Fruit fly (Drosophila melanogaster) whole organism, embryonic: Measurements from ENCODE around the gene ohgt.

Experiments used
- Ada2b ChIP-seq: fragments of 200-800 bp; sonication (Bioruptor generic); IDR thresholded peaks from 2 replicates; pipeline ENCODE4 v1.3.6; 2022; ENCODE audit warnings: missing biosample characterization, missing genetic modification characterization
- Antp ChIP-seq: fragments of 200-800 bp; sonication (Bioruptor generic); optimal IDR thresholded peaks from 3 replicates; lab custom pipeline; 2016; ENCODE audit warnings: missing biosample characterization, missing genetic modification characterization
- BtbVII ChIP-seq: fragments of 200-800 bp; sonication (Bioruptor generic); optimal IDR thresholded peaks from 3 replicates; lab custom pipeline; 2017; ENCODE audit warnings: missing biosample characterization, mild to moderate bottlenecking, missing genetic modification characterization
- CG10979 ChIP-seq: fragments of 200-800 bp; sonication (Bioruptor generic); optimal IDR thresholded peaks from 2 replicates; lab custom pipeline; 2018; ENCODE audit warnings: missing biosample characterization, mild to moderate bottlenecking, missing genetic modification characterization, moderate library complexity
- CG11504 ChIP-seq: fragments of 200-800 bp; sonication (Bioruptor generic); optimal IDR thresholded peaks from 3 replicates; lab custom pipeline; 2019; ENCODE audit warnings: missing biosample characterization, mild to moderate bottlenecking, missing genetic modification characterization, moderate library complexity
- CG12942 ChIP-seq: fragments of 200-800 bp; sonication (Bioruptor generic); optimal IDR thresholded peaks from 3 replicates; lab custom pipeline; 2016; ENCODE audit warnings: missing biosample characterization, missing genetic modification characterization
- CG14441 ChIP-seq: fragments of 200-800 bp; sonication (Bioruptor generic); IDR thresholded peaks from 2 replicates; pipeline ENCODE4 v1.3.6; 2022; ENCODE audit warnings: missing biosample characterization, missing genetic modification characterization
- CG14667 ChIP-seq: fragments of 200-800 bp; sonication (Bioruptor generic); IDR thresholded peaks from 2 replicates; pipeline ENCODE4 v1.3.6; 2022; ENCODE audit warnings: missing biosample characterization, missing genetic modification characterization
- CG17829 ChIP-seq: fragments of 200-800 bp; optimal IDR thresholded peaks from 2 replicates; lab custom pipeline; 2019; ENCODE audit warnings: missing biosample characterization, mild to moderate bottlenecking, missing genetic modification characterization, moderate library complexity
- CG1792 ChIP-seq: fragments of 200-800 bp; sonication (Bioruptor generic); optimal IDR thresholded peaks from 2 replicates; lab custom pipeline; 2016; ENCODE audit warnings: missing biosample characterization, missing genetic modification characterization
- CG2202 ChIP-seq: fragments of 200-800 bp; sonication (Bioruptor generic); optimal IDR thresholded peaks from 2 replicates; lab custom pipeline; 2018; ENCODE audit warnings: missing biosample characterization, mild to moderate bottlenecking, missing genetic modification characterization
- CG31365 ChIP-seq: fragments of 200-800 bp; sonication (Bioruptor generic); optimal IDR thresholded peaks from 2 replicates; lab custom pipeline; 2018; ENCODE audit warnings: missing biosample characterization, mild to moderate bottlenecking, missing genetic modification characterization
- CG34376 ChIP-seq: fragments of 200-800 bp; sonication (Bioruptor generic); optimal IDR thresholded peaks from 2 replicates; lab custom pipeline; 2018; ENCODE audit warnings: missing biosample characterization, mild to moderate bottlenecking, missing genetic modification characterization
- CG3726 ChIP-seq: fragments of 200-800 bp; sonication (Bioruptor generic); IDR thresholded peaks from 3 replicates; pipeline ENCODE4, ENCODE4 v1.3.6; 2022; ENCODE audit warnings: missing biosample characterization, missing genetic modification characterization
- CG4707 ChIP-seq: fragments of 200-800 bp; sonication (Bioruptor generic); optimal IDR thresholded peaks from 2 replicates; lab custom pipeline; 2018; ENCODE audit warnings: missing biosample characterization, mild to moderate bottlenecking, missing genetic modification characterization, moderate library complexity
- CG6813 ChIP-seq: fragments of 200-800 bp; sonication (Bioruptor generic); optimal IDR thresholded peaks from 2 replicates; lab custom pipeline; 2017; ENCODE audit warnings: missing biosample characterization, missing genetic modification characterization, mild to moderate bottlenecking, moderate library complexity, missing genetic modification reagents
- CG7372 ChIP-seq: fragments of 200-800 bp; sonication (Bioruptor generic); IDR thresholded peaks from 2 replicates; pipeline ENCODE4 v1.3.6; 2022; ENCODE audit warnings: missing biosample characterization, missing genetic modification characterization
- D ChIP-seq, 2 experiments: fragments of 200-800 bp in 1 of 2; fragments of >200 bp in 1 of 2; sonication (Bioruptor generic) in 1 of 2; optimal IDR thresholded peaks; 2 replicates in 1 of 2; 3 replicates in 1 of 2; lab custom pipeline; 2017; ENCODE audit warnings: mild to moderate bottlenecking in 1 of 2, missing biosample characterization in 1 of 2, missing genetic modification characterization in 1 of 2, missing genetic modification reagents in 1 of 2
- Dbx ChIP-seq: fragments of 200-800 bp; sonication (Bioruptor generic); IDR thresholded peaks from 3 replicates; pipeline ENCODE4 v1.3.6; 2022; ENCODE audit warnings: missing biosample characterization, missing genetic modification characterization
- Dip3 ChIP-seq: fragments of 200-800 bp; sonication (Bioruptor generic); optimal IDR thresholded peaks from 3 replicates; lab custom pipeline; 2016; ENCODE audit warnings: missing biosample characterization, missing genetic modification characterization
- Eip74EF ChIP-seq, 2 experiments: fragments of 200-800 bp in 1 of 2; fragments of >200 bp in 1 of 2; sonication (Bioruptor generic) in 1 of 2; optimal IDR thresholded peaks; 2 replicates each; lab custom pipeline; 2017 to 2019; ENCODE audit warnings: missing biosample characterization in 2 of 2, missing genetic modification characterization in 2 of 2, mild to moderate bottlenecking in 1 of 2, moderate library complexity in 1 of 2
- Hey ChIP-seq: fragments of 200-800 bp; sonication (Bioruptor generic); optimal IDR thresholded peaks from 3 replicates; lab custom pipeline; 2018; ENCODE audit warnings: missing biosample characterization, mild to moderate bottlenecking, missing genetic modification characterization
- Hmr ChIP-seq: fragments of 200-800 bp; sonication (Bioruptor generic); optimal IDR thresholded peaks from 3 replicates; lab custom pipeline; 2017; ENCODE audit warnings: mild to moderate bottlenecking, missing biosample characterization, missing genetic modification reagents, missing genetic modification characterization
- Hr39 ChIP-seq: fragments of >200 bp; optimal IDR thresholded peaks from 2 replicates; lab custom pipeline; 2017
- Hr78 ChIP-seq, 2 experiments: fragments of 200-800 bp in 1 of 2; fragments of >200 bp in 1 of 2; sonication (Bioruptor generic) in 1 of 2; optimal IDR thresholded peaks; 2 replicates each; lab custom pipeline; 2017 to 2019; ENCODE audit warnings: missing biosample characterization in 2 of 2, missing genetic modification characterization in 2 of 2, mild to moderate bottlenecking in 1 of 2, moderate library complexity in 1 of 2
- MBD-R2 ChIP-seq: fragments of 200-800 bp; sonication (Bioruptor generic); IDR thresholded peaks from 2 replicates; pipeline ENCODE4 v1.3.6; 2022; ENCODE audit warnings: missing biosample characterization, missing genetic modification characterization
- Nf-YC ChIP-seq: fragments of 200-800 bp; optimal IDR thresholded peaks from 3 replicates; lab custom pipeline; 2019; ENCODE audit warnings: missing biosample characterization, mild to moderate bottlenecking, missing genetic modification characterization, moderate library complexity
- Optix ChIP-seq: fragments of 200-800 bp; sonication (Bioruptor generic); IDR thresholded peaks from 3 replicates; pipeline ENCODE4 v1.3.6; 2022; ENCODE audit warnings: missing biosample characterization, missing genetic modification characterization
- Ravus ChIP-seq: fragments of 200-800 bp; sonication (Bioruptor generic); IDR thresholded peaks from 2 replicates; pipeline ENCODE4 v1.3.6; 2022; ENCODE audit warnings: missing biosample characterization, missing genetic modification characterization
- TFAM ChIP-seq: fragments of 200-800 bp; sonication (Bioruptor generic); optimal IDR thresholded peaks from 2 replicates; lab custom pipeline; 2017; ENCODE audit warnings: missing biosample characterization, missing genetic modification characterization, inconsistent platforms
- Usf ChIP-seq: fragments of 200-800 bp; sonication (Bioruptor generic); optimal IDR thresholded peaks from 2 replicates; lab custom pipeline; 2017; ENCODE audit warnings: missing genotype, missing biosample characterization, missing genetic modification characterization
- caup ChIP-seq: fragments of 200-800 bp; sonication (Bioruptor generic); optimal IDR thresholded peaks from 3 replicates; lab custom pipeline; 2017; ENCODE audit warnings: missing biosample characterization, mild to moderate bottlenecking, missing genetic modification characterization, moderate library complexity; ENCODE audit not compliant: severe bottlenecking
- chm ChIP-seq: fragments of 200-800 bp; sonication (Bioruptor generic); IDR thresholded peaks from 2 replicates; pipeline ENCODE4 v1.3.6; 2022; ENCODE audit warnings: missing biosample characterization, missing genetic modification characterization
- croc ChIP-seq: fragments of 200-800 bp; sonication (Bioruptor generic); conservative IDR thresholded peaks from 3 replicates; pipeline ENCODE4 v1.3.6; 2022; ENCODE audit warnings: missing biosample characterization, missing genetic modification characterization
- da ChIP-seq: fragments of 200-800 bp; sonication (Bioruptor generic); optimal IDR thresholded peaks from 2 replicates; lab custom pipeline; 2016; ENCODE audit warnings: missing biosample characterization, missing genetic modification characterization
- emc ChIP-seq: fragments of 200-800 bp; sonication (Bioruptor generic); optimal IDR thresholded peaks from 2 replicates; lab custom pipeline; 2016; ENCODE audit warnings: missing biosample characterization, missing genetic modification characterization
- exex ChIP-seq: fragments of 200-800 bp; sonication (Bioruptor generic); optimal IDR thresholded peaks from 4 replicates; lab custom pipeline; 2018; ENCODE audit warnings: missing biosample characterization, mild to moderate bottlenecking, missing genetic modification characterization, moderate library complexity
- gsb-n ChIP-seq: fragments of 200-800 bp; sonication (Bioruptor generic); optimal IDR thresholded peaks from 3 replicates; lab custom pipeline; 2018; ENCODE audit warnings: missing biosample characterization, mild to moderate bottlenecking, missing genetic modification characterization
- hbn ChIP-seq: fragments of 200-800 bp; sonication (Bioruptor generic); IDR thresholded peaks from 2 replicates; pipeline ENCODE4 v1.3.6; 2022; ENCODE audit warnings: missing biosample characterization, missing genetic modification characterization; ENCODE audit not compliant: partially characterized antibody
- nerfin-2 ChIP-seq: fragments of 200-800 bp; sonication (Bioruptor generic); IDR thresholded peaks from 2 replicates; pipeline ENCODE4 v1.3.6; 2022; ENCODE audit warnings: missing biosample characterization, missing genetic modification characterization; ENCODE audit not compliant: partially characterized antibody
- scrt ChIP-seq: fragments of 200-800 bp; sonication (Bioruptor generic); optimal IDR thresholded peaks from 2 replicates; lab custom pipeline; 2018; ENCODE audit warnings: missing biosample characterization, mild to moderate bottlenecking, missing genetic modification characterization, moderate library complexity
- sd ChIP-seq: fragments of 200-800 bp; sonication (Bioruptor generic); optimal IDR thresholded peaks from 3 replicates; lab custom pipeline; 2018; ENCODE audit warnings: missing biosample characterization, mild to moderate bottlenecking, missing genetic modification characterization, moderate library complexity
- sug ChIP-seq: fragments of 200-800 bp; optimal IDR thresholded peaks from 2 replicates; lab custom pipeline; 2019; ENCODE audit warnings: missing biosample characterization, mild to moderate bottlenecking, missing genetic modification characterization, moderate library complexity
- tup ChIP-seq: fragments of 200-800 bp; sonication (Bioruptor generic); optimal IDR thresholded peaks from 2 replicates; lab custom pipeline; 2016; ENCODE audit warnings: missing biosample characterization, mild to moderate bottlenecking, missing genetic modification characterization, moderate library complexity
- unc-4 ChIP-seq: fragments of 200-800 bp; sonication (Bioruptor generic); IDR thresholded peaks from 2 replicates; pipeline ENCODE4 v1.3.6; 2022; ENCODE audit warnings: missing biosample characterization, missing genetic modification characterization; ENCODE audit not compliant: partially characterized antibody
- usp ChIP-seq: fragments of >200 bp; optimal IDR thresholded peaks from 2 replicates; lab custom pipeline; 2017; ENCODE audit warnings: missing biosample characterization, missing genetic modification characterization
- wdn ChIP-seq: fragments of 200-800 bp; sonication (Bioruptor generic); IDR thresholded peaks from 2 replicates; pipeline ENCODE4 v1.3.6; 2022; ENCODE audit warnings: missing biosample characterization, missing genetic modification characterization
- zfh1 ChIP-seq: fragments of 200-800 bp; sonication (Bioruptor generic); IDR thresholded peaks from 3 replicates; pipeline ENCODE4 v1.3.6; 2022; ENCODE audit warnings: missing biosample characterization, missing genetic modification characterization

The ohgt gene

DNA sequence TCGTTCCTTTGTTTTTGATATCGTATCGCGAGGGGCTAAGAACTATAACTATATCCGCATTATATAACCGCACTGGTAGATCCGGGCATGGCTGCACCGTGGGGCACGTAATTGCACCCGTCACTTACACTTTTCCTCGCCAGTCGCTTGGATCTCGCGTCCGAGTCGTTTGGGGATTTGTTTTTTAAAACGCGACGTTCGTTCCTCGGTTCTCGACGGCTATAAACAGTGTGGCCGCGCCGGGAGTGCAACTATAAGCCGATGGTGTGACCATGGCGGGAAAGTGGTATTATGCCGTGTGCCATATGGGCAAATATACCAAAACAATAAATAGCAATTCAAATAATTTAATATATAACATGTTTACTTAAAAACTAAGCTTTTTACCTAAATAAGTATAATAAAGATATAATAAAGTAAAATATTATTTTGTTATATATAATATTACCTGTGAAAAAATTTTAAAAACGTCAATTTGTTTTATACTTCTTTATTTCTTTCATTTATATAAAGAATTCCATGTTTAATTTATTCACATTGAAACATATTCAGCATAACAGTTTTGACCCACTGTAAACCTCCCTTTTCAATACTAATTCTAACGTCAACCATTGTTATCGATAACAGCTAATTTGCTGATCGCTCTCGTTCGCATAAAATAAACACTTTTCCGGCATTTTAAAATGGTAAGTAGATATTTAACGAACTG lies 6.2 kb upstream of the ohgt start, which contains the start of the genes Mical and CG3909 (continued):
- no peak for TF ChIP-seq usp (GFP tag; lab: Kevin White, UChicago)
- TF ChIP-seq CG2202 (tag; lab: Kevin White, UChicago): peak; percentile 13
- peak; percentile 81; the same call in 2 of the 3 replicates for TF ChIP-seq CG3726 (GFP tag; lab: Robert Waterston, UW)
- peak; percentile 59 for TF ChIP-seq CG4707
- TF ChIP-seq hbn (GFP tag; lab: Robert Waterston, UW): peak; percentile 21; the same call in 1 of the 2 replicates
- no peak for TF ChIP-seq da (GFP tag; lab: Kevin White, UChicago)
- peak; percentile 93 for TF ChIP-seq Dbx (GFP tag; lab: Robert Waterston, UW)
- peak; percentile 76 for TF ChIP-seq exex (tag; lab: Kevin White, UChicago)
- no peak for TF ChIP-seq tup (GFP tag; lab: Kevin White, UChicago)
- TF ChIP-seq CG31365 (tag; lab: Kevin White, UChicago): peak; percentile 4
- peak; percentile 60 for TF ChIP-seq BtbVII (GFP tag; lab: Kevin White, UChicago)
- TF ChIP-seq CG34376 (GFP tag; lab: Kevin White, UChicago): peak; percentile 36
- TF ChIP-seq caup (GFP tag; lab: Kevin White, UChicago): peak; percentile 69
- TF ChIP-seq CG10979: peak; percentile 78
- TF ChIP-seq sd: peak; percentile 78
- TF ChIP-seq unc-4: no peak; the same call in 1 of the 2 replicates
- peak; percentile 87 for TF ChIP-seq CG11504 (tag; lab: Kevin White, UChicago)
- 0 out of 3 replicates have a peak, but pooled peaks have one; percentile 7 for TF ChIP-seq Optix (GFP tag; lab: Robert Waterston, UW)
- TF ChIP-seq CG14441 (GFP tag; lab: Robert Waterston, UW): peak; percentile 86
- peak; percentile 89 for TF ChIP-seq CG7372
- peak; percentile 86 for TF ChIP-seq Nf-YC (tag; lab: Kevin White, UChicago)
- TF ChIP-seq chm (GFP tag; lab: Robert Waterston, UW): peak; percentile 85
- no peak for TF ChIP-seq TFAM (GFP tag; lab: Kevin White, UChicago)
- no peak for TF ChIP-seq Hey (tag; lab: Kevin White, UChicago)
- TF ChIP-seq zfh1: peak; percentile 89
- peak; percentile 84 for TF ChIP-seq nerfin-2
- TF ChIP-seq Dip3 (GFP tag; lab: Kevin White, UChicago): no peak
- TF ChIP-seq MBD-R2 (GFP tag; lab: Robert Waterston, UW): peak; percentile 91
- TF ChIP-seq Antp (GFP tag; lab: Kevin White, UChicago): peak; percentile 31
- peak; percentile 88 for TF ChIP-seq Ada2b (GFP tag; lab: Robert Waterston, UW)
- peak; percentile 87 for TF ChIP-seq sug (tag; lab: Kevin White, UChicago)
- peak; percentile 87 for TF ChIP-seq Hmr (GFP tag; lab: Kevin White, UChicago)
- peak; percentile 89 for TF ChIP-seq CG14667 (GFP tag; lab: Robert Waterston, UW)
- TF ChIP-seq Usf: peak; percentile 46
- TF ChIP-seq emc (GFP tag; lab: Kevin White, UChicago): no peak
- TF ChIP-seq CG1792 (GFP tag; lab: Kevin White, UChicago): no peak
- TF ChIP-seq D (optimal IDR thresholded peaks at IDR 0.05; lab: Kevin White, UChicago): no peak
- TF ChIP-seq D (GFP tag; optimal IDR thresholded peaks at IDR 0.05; lab: Kevin White, UChicago): peak; percentile 59
- TF ChIP-seq Hr39 (lab: Kevin White, UChicago): no peak
- TF ChIP-seq wdn (GFP tag; lab: Robert Waterston, UW): peak; percentile 83
- TF ChIP-seq Hr78 (GFP tag; optimal IDR thresholded peaks at IDR 0.05; lab: Kevin White, UChicago): peak in 1 of 2 experiments; percentile 59
- peak; percentile 46 for TF ChIP-seq Ravus (GFP tag; lab: Robert Waterston, UW)
- TF ChIP-seq gsb-n (tag; lab: Kevin White, UChicago): peak; percentile 92
- peak; percentile 93 for TF ChIP-seq CG17829 (tag; lab: Kevin White, UChicago)
- peak in 1 of 2 experiments; percentile 66 for TF ChIP-seq Eip74EF (GFP tag; optimal IDR thresholded peaks at IDR 0.05; lab: Kevin White, UChicago)
- TF ChIP-seq CG6813 (GFP tag; lab: Kevin White, UChicago): peak; percentile 40
- peak; percentile 85 for TF ChIP-seq CG12942 (GFP tag; lab: Kevin White, UChicago)
- peak; percentile 35 for TF ChIP-seq scrt
- peak; percentile 53 for TF ChIP-seq croc (GFP tag; lab: Robert Waterston, UW)
